Worm (Caenorhabditis elegans) whole organism, young adult: Measurements from ENCODE around the gene scav-1.

Source experiments
- B0336.3 ChIP-seq: fragments of 200-800 bp; sonication (Bioruptor generic); IDR thresholded peaks from 2 replicates; pipeline ENCODE4 v1.3.6; 2022; ENCODE audit warnings: missing genetic modification characterization, missing compliant biosample characterization
- F10E7.11 ChIP-seq: sonication (generic microtip); optimal IDR thresholded peaks from 2 replicates; lab custom pipeline; 2017; ENCODE audit warnings: mild to moderate bottlenecking, missing genetic modification characterization, moderate library complexity, missing compliant biosample characterization
- F22D6.2 ChIP-seq: sonication (generic microtip); optimal IDR thresholded peaks from 2 replicates; lab custom pipeline; 2016; ENCODE audit warnings: mild to moderate bottlenecking, missing genetic modification characterization, missing compliant biosample characterization
- F55B11.4 ChIP-seq: sonication (generic microtip); optimal IDR thresholded peaks from 2 replicates; lab custom pipeline; 2016; ENCODE audit warnings: missing compliant biosample characterization, missing genetic modification characterization, borderline replicate concordance; ENCODE audit not compliant: insufficient read depth
- F57A8.1 ChIP-seq: fragments of 200-800 bp; sonication (Bioruptor generic); optimal IDR thresholded peaks from 2 replicates; lab custom pipeline; 2018; ENCODE audit warnings: mild to moderate bottlenecking, missing genetic modification characterization, moderate library complexity, missing compliant biosample characterization
- F57C9.4 ChIP-seq: sonication (generic microtip); optimal IDR thresholded peaks from 2 replicates; lab custom pipeline; 2017; ENCODE audit warnings: mild to moderate bottlenecking, missing genetic modification characterization, missing compliant biosample characterization
- T07F8.4 ChIP-seq: sonication (generic microtip); optimal IDR thresholded peaks from 2 replicates; lab custom pipeline; 2016; ENCODE audit warnings: mild to moderate bottlenecking, missing genetic modification characterization, moderate library complexity, missing compliant biosample characterization
- Y53G8AR.9 ChIP-seq: fragments of 200-800 bp; sonication (Bioruptor generic); conservative IDR thresholded peaks from 2 replicates; pipeline ENCODE4 v1.3.6; 2022; ENCODE audit warnings: missing genetic modification reagents, missing genetic modification characterization, missing compliant biosample characterization
- Y56A3A.18 ChIP-seq: fragments of 200-800 bp; sonication (Bioruptor generic); IDR thresholded peaks from 2 replicates; pipeline ENCODE4 v1.3.6; 2022; ENCODE audit warnings: missing genetic modification reagents, missing genetic modification characterization, missing compliant biosample characterization
- Y67H2A.10 ChIP-seq: fragments of 200-800 bp; sonication (Bioruptor generic); conservative IDR thresholded peaks from 2 replicates; pipeline ENCODE4 v1.3.6; 2022; ENCODE audit warnings: missing genetic modification reagents, missing genetic modification characterization, missing compliant biosample characterization
- Y79H2A.3 ChIP-seq: fragments of 200-800 bp; sonication (Bioruptor generic); conservative IDR thresholded peaks from 2 replicates; pipeline ENCODE4 v1.3.6; 2022; ENCODE audit warnings: missing genetic modification reagents, missing genetic modification characterization, missing compliant biosample characterization
- akir-1 ChIP-seq: fragments of 200-800 bp; sonication (Bioruptor generic); optimal IDR thresholded peaks from 2 replicates; lab custom pipeline; 2018; ENCODE audit warnings: mild to moderate bottlenecking, missing genetic modification characterization, moderate library complexity, missing compliant biosample characterization
- atf-7 ChIP-seq: sonication (generic microtip); optimal IDR thresholded peaks from 2 replicates; lab custom pipeline; 2017; ENCODE audit warnings: mild to moderate bottlenecking, missing genetic modification characterization, missing compliant biosample characterization
- attf-5 ChIP-seq: fragments of 200-800 bp; sonication (Bioruptor generic); optimal IDR thresholded peaks from 2 replicates; lab custom pipeline; 2018; ENCODE audit warnings: mild to moderate bottlenecking, missing genetic modification characterization, missing compliant biosample characterization
- bed-1 ChIP-seq: fragments of 200-800 bp; sonication (Bioruptor generic); IDR thresholded peaks from 2 replicates; pipeline ENCODE4 v1.3.6; 2022; ENCODE audit warnings: missing genetic modification reagents, missing genetic modification characterization, missing compliant biosample characterization
- ccch-3 ChIP-seq: fragments of 200-800 bp; sonication (Bioruptor generic); optimal IDR thresholded peaks from 2 replicates; lab custom pipeline; 2018; ENCODE audit warnings: mild to moderate bottlenecking, missing genetic modification characterization, missing compliant biosample characterization
- cebp-1 ChIP-seq, 2 experiments: fragments of 200-800 bp in 1 of 2; sonication (Bioruptor generic) in 1 of 2; sonication (generic microtip) in 1 of 2; IDR thresholded peaks in 1 of 2; optimal IDR thresholded peaks in 1 of 2; 2 replicates each; pipeline versions ENCODE4 v1.3.6 to Lab custom; 2017 to 2022; ENCODE audit warnings: missing compliant biosample characterization in 2 of 2, missing genetic modification characterization in 2 of 2, mild to moderate bottlenecking in 1 of 2, missing genetic modification reagents in 1 of 2, moderate library complexity in 1 of 2
- cebp-2 ChIP-seq: fragments of 200-800 bp; sonication (Bioruptor generic); IDR thresholded peaks from 2 replicates; pipeline ENCODE4 v1.3.6; 2022; ENCODE audit warnings: missing genetic modification characterization, missing compliant biosample characterization
- ceh-58 ChIP-seq: fragments of 200-800 bp; sonication (Bioruptor generic); IDR thresholded peaks from 2 replicates; pipeline ENCODE4 v1.3.6; 2022; ENCODE audit warnings: missing genetic modification characterization, missing compliant biosample characterization
- die-1 ChIP-seq: sonication (generic microtip); optimal IDR thresholded peaks from 2 replicates; lab custom pipeline; 2016; ENCODE audit warnings: missing genotype, mild to moderate bottlenecking, missing genetic modification characterization, missing compliant biosample characterization
- dpl-1 ChIP-seq: fragments of 150-350 bp; optimal IDR thresholded peaks from 2 replicates; lab custom pipeline; 2014; ENCODE audit warnings: missing biosample characterization, missing genetic modification reagents, missing genetic modification characterization
- egl-18 ChIP-seq: fragments of 200-800 bp; sonication (Bioruptor generic); IDR thresholded peaks from 2 replicates; pipeline ENCODE4 v1.3.6; 2022; ENCODE audit warnings: missing genetic modification reagents, missing genetic modification characterization, missing compliant biosample characterization
- egrh-3 ChIP-seq: fragments of 200-800 bp; sonication (Bioruptor generic); IDR thresholded peaks from 2 replicates; pipeline ENCODE4 v1.3.6; 2022; ENCODE audit warnings: missing genetic modification reagents, missing genetic modification characterization, missing compliant biosample characterization
- ekl-4 ChIP-seq: fragments of 200-800 bp; sonication (Bioruptor generic); IDR thresholded peaks from 2 replicates; pipeline ENCODE4 v1.3.6; 2022; ENCODE audit warnings: missing genetic modification reagents, missing genetic modification characterization, missing compliant biosample characterization
- gei-17 ChIP-seq: fragments of 200-800 bp; sonication (Bioruptor generic); optimal IDR thresholded peaks from 2 replicates; lab custom pipeline; 2018; ENCODE audit warnings: mild to moderate bottlenecking, missing genetic modification characterization, missing compliant biosample characterization
- hsf-1 ChIP-seq: fragments of 200-800 bp; sonication (Bioruptor generic); IDR thresholded peaks from 2 replicates; pipeline ENCODE4 v1.3.6; 2022; ENCODE audit warnings: missing genetic modification reagents, missing genetic modification characterization, missing compliant biosample characterization
- lin-40 ChIP-seq: sonication (generic microtip); optimal IDR thresholded peaks from 2 replicates; lab custom pipeline; 2016; ENCODE audit warnings: missing genetic modification characterization, mild to moderate bottlenecking, missing compliant biosample characterization, missing genotype, missing genetic modification reagents
- mcd-1 ChIP-seq: fragments of 200-800 bp; sonication (Bioruptor generic); IDR thresholded peaks from 2 replicates; pipeline ENCODE4 v1.3.6; 2022; ENCODE audit warnings: missing genetic modification reagents, missing genetic modification characterization, missing compliant biosample characterization
- mel-28 ChIP-seq: sonication (generic microtip); optimal IDR thresholded peaks from 2 replicates; lab custom pipeline; 2016; ENCODE audit warnings: borderline replicate concordance, mild to moderate bottlenecking, missing genetic modification characterization, missing compliant biosample characterization
- nfya-1 ChIP-seq: sonication (generic microtip); optimal IDR thresholded peaks from 2 replicates; lab custom pipeline; 2017; ENCODE audit warnings: antibody characterized with exemption, missing compliant biosample characterization, missing genetic modification characterization, borderline replicate concordance; ENCODE audit not compliant: insufficient read depth
- nfya-2 ChIP-seq: fragments of 200-800 bp; sonication (Bioruptor generic); IDR thresholded peaks from 2 replicates; pipeline ENCODE4 v1.3.6; 2022; ENCODE audit warnings: missing genetic modification reagents, missing genetic modification characterization, missing compliant biosample characterization
- nfyb-1 ChIP-seq: fragments of 200-800 bp; sonication (Bioruptor generic); IDR thresholded peaks from 2 replicates; pipeline ENCODE4 v1.3.6; 2022; ENCODE audit warnings: missing genetic modification reagents, missing genetic modification characterization, missing compliant biosample characterization
- nhr-120 ChIP-seq: fragments of 200-800 bp; sonication (Bioruptor generic); IDR thresholded peaks from 2 replicates; pipeline ENCODE4 v1.3.6; 2022; ENCODE audit warnings: missing genetic modification characterization, missing compliant biosample characterization
- nhr-90 ChIP-seq: sonication (generic microtip); optimal IDR thresholded peaks from 2 replicates; lab custom pipeline; 2016; ENCODE audit warnings: missing genotype, mild to moderate bottlenecking, missing genetic modification characterization, missing compliant biosample characterization
- repo-1 ChIP-seq: sonication (generic microtip); optimal IDR thresholded peaks from 2 replicates; lab custom pipeline; 2017; ENCODE audit warnings: mild to moderate bottlenecking, missing genetic modification characterization, missing compliant biosample characterization
- sea-2 ChIP-seq: fragments of 200-800 bp; sonication (Bioruptor generic); IDR thresholded peaks from 2 replicates; pipeline ENCODE4 v1.3.6; 2022; ENCODE audit warnings: missing genetic modification characterization, missing compliant biosample characterization
- snpc-1.1 ChIP-seq: sonication (generic microtip); optimal IDR thresholded peaks from 2 replicates; lab custom pipeline; 2017; ENCODE audit warnings: missing genetic modification characterization, mild to moderate bottlenecking, missing compliant biosample characterization, antibody characterized with exemption, moderate library complexity, missing genotype, missing genetic modification reagents; ENCODE audit not compliant: insufficient read depth
- snpc-4 ChIP-seq, 5 experiments: fragments of 150-350 bp in 1 of 5; sonication (generic microtip) in 4 of 5; optimal IDR thresholded peaks; 2 replicates each; lab custom pipeline; 2014 to 2018; ENCODE audit warnings: missing genetic modification characterization in 5 of 5, missing biosample characterization in 3 of 5, antibody characterized with exemption in 2 of 5, mild to moderate bottlenecking in 2 of 5, missing compliant biosample characterization in 2 of 5, missing genotype in 2 of 5, moderate library complexity in 2 of 5, missing genetic modification reagents in 1 of 5
- somi-1 ChIP-seq: fragments of 200-800 bp; sonication (Bioruptor generic); optimal IDR thresholded peaks from 2 replicates; lab custom pipeline; 2018; ENCODE audit warnings: mild to moderate bottlenecking, missing genetic modification characterization, missing compliant biosample characterization
- sptf-2 ChIP-seq: fragments of 200-800 bp; sonication (Bioruptor generic); optimal IDR thresholded peaks from 2 replicates; lab custom pipeline; 2018; ENCODE audit warnings: mild to moderate bottlenecking, missing genetic modification characterization, missing compliant biosample characterization
- tbx-9 ChIP-seq: sonication (generic microtip); optimal IDR thresholded peaks from 2 replicates; lab custom pipeline; 2016; ENCODE audit warnings: borderline replicate concordance, missing genetic modification characterization, inconsistent platforms, missing compliant biosample characterization
- tlf-1 ChIP-seq: fragments of 200-800 bp; sonication (Bioruptor generic); optimal IDR thresholded peaks from 2 replicates; lab custom pipeline; 2018; ENCODE audit warnings: mild to moderate bottlenecking, missing genetic modification characterization, missing compliant biosample characterization
- unc-130 ChIP-seq: sonication (generic microtip); optimal IDR thresholded peaks from 2 replicates; lab custom pipeline; 2016; ENCODE audit warnings: missing genetic modification reagents, missing genetic modification characterization, missing compliant biosample characterization
- unc-62 ChIP-seq: fragments of 150-350 bp; optimal IDR thresholded peaks from 2 replicates; lab custom pipeline; 2014; ENCODE audit warnings: missing biosample characterization, missing genetic modification reagents, missing genetic modification characterization
- zim-3 ChIP-seq: sonication (generic microtip); optimal IDR thresholded peaks from 2 replicates; lab custom pipeline; 2017; ENCODE audit warnings: mild to moderate bottlenecking, missing genetic modification characterization, moderate library complexity, missing compliant biosample characterization
- ztf-6 ChIP-seq: fragments of 200-800 bp; sonication (Bioruptor generic); IDR thresholded peaks from 2 replicates; pipeline ENCODE4 v1.3.6; 2022; ENCODE audit warnings: missing genetic modification reagents, missing genetic modification characterization, missing compliant biosample characterization

The scav-1 gene

ce11 chrX:5429335-5429734 lies 29.0 kb upstream of the scav-1 start (continued):
- TF ChIP-seq hsf-1 (GFP tag; lab: Robert Waterston, UW) (no peak), egrh-3 (GFP tag; lab: Robert Waterston, UW) (no peak), unc-62 (GFP tag; lab: Kevin White, UChicago) (peak; percentile 83), Y56A3A.18 (GFP tag; lab: Robert Waterston, UW) (peak; percentile 99), Y67H2A.10 (GFP tag; lab: Robert Waterston, UW) (no peak), F22D6.2 (peak; percentile 94), dpl-1 (GFP tag; lab: Kevin White, UChicago) (no peak), nfyb-1 (GFP tag; lab: Robert Waterston, UW) (peak; percentile 97), akir-1 (GFP tag; lab: Kevin White, UChicago) (peak; percentile 87), ceh-58 (GFP tag; lab: Robert Waterston, UW) (no peak), B0336.3 (GFP tag; lab: Robert Waterston, UW) (peak; percentile 99), nhr-120 (peak; percentile 81; the same call in 1 of the 2 replicates), snpc-4 (GFP tag; optimal IDR thresholded peaks at IDR 0.05; lab: Kevin White, UChicago) (no peak), snpc-4 (tag; optimal IDR thresholded peaks at IDR 0.05; lab: Kevin White, UChicago) (peak in 1 of 4 experiments; percentile 68), somi-1 (GFP tag; lab: Kevin White, UChicago) (peak; percentile 96), nfya-2 (GFP tag; lab: Robert Waterston, UW) (no peak), gei-17 (peak; percentile 97), Y79H2A.3 (GFP tag; lab: Robert Waterston, UW) (no peak), repo-1 (tag; lab: Kevin White, UChicago) (peak; percentile 98), Y53G8AR.9 (GFP tag; lab: Robert Waterston, UW) (peak; percentile 97), cebp-2 (GFP tag; lab: Robert Waterston, UW) (peak; percentile 91), ekl-4 (GFP tag; lab: Robert Waterston, UW) (peak; percentile 81; the same call in 1 of the 2 replicates), bed-1 (GFP tag; lab: Robert Waterston, UW) (0 out of 2 replicates have a peak, but pooled peaks have one; percentile 74), tbx-9 (tag; lab: Kevin White, UChicago) (no peak), sea-2 (GFP tag; lab: Robert Waterston, UW) (peak; percentile 88), mel-28 (tag; lab: Kevin White, UChicago) (peak; percentile 18), lin-40 (tag; lab: Kevin White, UChicago) (peak; percentile 100), nhr-90 (tag; lab: Kevin White, UChicago) (peak; percentile 93), T07F8.4 (peak; percentile 86), ztf-6 (GFP tag; lab: Robert Waterston, UW) (peak; percentile 72; the same call in 1 of the 2 replicates), attf-5 (peak; percentile 40), mcd-1 (GFP tag; lab: Robert Waterston, UW) (peak; percentile 89), tlf-1 (GFP tag; lab: Kevin White, UChicago) (peak; percentile 96), cebp-1 (GFP tag; IDR thresholded peaks at IDR 0.05; lab: Robert Waterston, UW) (peak; percentile 71), cebp-1 (tag; optimal IDR thresholded peaks at IDR 0.05; lab: Kevin White, UChicago) (peak; percentile 97), F57A8.1 (GFP tag; lab: Kevin White, UChicago) (peak; percentile 50), atf-7 (tag; lab: Kevin White, UChicago) (peak; percentile 94), ccch-3 (GFP tag; lab: Kevin White, UChicago) (peak; percentile 70), nfya-1 (tag; lab: Kevin White, UChicago) (no peak), F55B11.4 (tag; lab: Kevin White, UChicago) (no peak), die-1 (tag; lab: Kevin White, UChicago) (peak; percentile 42), sptf-2 (GFP tag; lab: Kevin White, UChicago) (no peak), unc-130 (GFP tag; lab: Kevin White, UChicago) (no peak), egl-18 (GFP tag; lab: Robert Waterston, UW) (peak; percentile 87; the same call in 1 of the 2 replicates), snpc-1.1 (no peak), zim-3 (tag; lab: Kevin White, UChicago) (peak; percentile 14), F10E7.11 (tag; lab: Kevin White, UChicago) (peak; percentile 68), F57C9.4 (tag; lab: Kevin White, UChicago) (peak; percentile 66)
